Worm (Caenorhabditis elegans): ENCODE data around the gene F16B4.2.

- TF ChIP-seq ztf-4 (tag; optimal IDR thresholded peaks at IDR 0.05) (no peak), pqm-1 (tag; optimal IDR thresholded peaks at IDR 0.05) (no peak), lin-14 (GFP tag; optimal IDR thresholded peaks at IDR 0.05) (no peak), elt-3 (tag; optimal IDR thresholded peaks at IDR 0.05) (no peak), lin-13 (GFP tag; optimal IDR thresholded peaks at IDR 0.05) (no peak), nhr-28 (tag; optimal IDR thresholded peaks at IDR 0.05) (no peak), nhr-76 (tag; optimal IDR thresholded peaks at IDR 0.05) (no peak), nhr-47 (tag; optimal IDR thresholded peaks at IDR 0.05) (no peak), skn-1 (tag; optimal IDR thresholded peaks at IDR 0.05) (no peak), egl-13 (tag; optimal IDR thresholded peaks at IDR 0.05) (no peak)
These were observed 23.5 kb downstream of the F16B4.2 start, which contains the start of gene nhr-110 for ce11 chrV:1624340-1624739.
